Fruit fly (Drosophila melanogaster) whole organism, embryonic: ENCODE data around the gene wek.

Experiments used
- CG12219 ChIP-seq: fragments of 200-800 bp; sonication (Bioruptor generic); optimal IDR thresholded peaks from 3 replicates; lab custom pipeline; 2018; ENCODE audit warnings: missing biosample characterization, mild to moderate bottlenecking, missing genetic modification characterization
- CG3065 ChIP-seq: fragments of 200-800 bp; sonication (Bioruptor generic); optimal IDR thresholded peaks from 2 replicates; lab custom pipeline; 2016; ENCODE audit warnings: missing biosample characterization, missing genetic modification characterization
- CG7271 ChIP-seq: fragments of 200-800 bp; sonication (Bioruptor generic); optimal IDR thresholded peaks from 2 replicates; lab custom pipeline; 2018; ENCODE audit warnings: missing biosample characterization, mild to moderate bottlenecking, missing genetic modification characterization, moderate library complexity
- CG9727 ChIP-seq: fragments of 200-800 bp; sonication (Bioruptor generic); optimal IDR thresholded peaks from 3 replicates; lab custom pipeline; 2017; ENCODE audit warnings: missing biosample characterization, mild to moderate bottlenecking, missing genetic modification characterization
- Dad ChIP-seq: fragments of 200-800 bp; sonication (Bioruptor generic); optimal IDR thresholded peaks from 3 replicates; lab custom pipeline; 2016; ENCODE audit warnings: missing biosample characterization, missing genetic modification characterization
- ac ChIP-seq: fragments of 200-800 bp; sonication (Bioruptor generic); optimal IDR thresholded peaks from 3 replicates; lab custom pipeline; 2017; ENCODE audit warnings: missing biosample characterization, mild to moderate bottlenecking, missing genetic modification characterization
- mirr ChIP-seq: fragments of 200-800 bp; sonication (Bioruptor generic); optimal IDR thresholded peaks from 3 replicates; lab custom pipeline; 2018; ENCODE audit warnings: missing biosample characterization, mild to moderate bottlenecking, missing genetic modification characterization
- nerfin-2 ChIP-seq: fragments of 200-800 bp; sonication (Bioruptor generic); IDR thresholded peaks from 2 replicates; pipeline ENCODE4 v1.3.6; 2022; ENCODE audit warnings: missing biosample characterization, missing genetic modification characterization; ENCODE audit not compliant: partially characterized antibody
- pfk ChIP-seq: fragments of 200-800 bp; sonication (Bioruptor generic); optimal IDR thresholded peaks from 2 replicates; lab custom pipeline; 2018; ENCODE audit warnings: missing biosample characterization, mild to moderate bottlenecking, missing genetic modification characterization, moderate library complexity

DNA sequence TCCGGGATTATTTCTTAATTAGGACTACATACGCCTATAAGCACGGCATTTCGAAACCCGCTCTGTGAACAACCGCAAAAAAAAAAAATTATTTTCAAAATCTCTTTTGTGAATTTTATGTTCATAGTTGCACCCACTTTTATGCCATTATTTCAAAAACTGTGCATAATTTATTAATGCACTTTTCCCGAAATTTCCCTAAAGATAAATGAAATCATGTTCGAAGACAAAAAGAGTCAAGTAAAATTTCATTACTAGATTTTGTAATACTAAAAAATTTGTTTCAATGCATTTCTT is 16.9 kb downstream of the wek start:
- TF ChIP-seq CG7271 (tag; lab: Kevin White, UChicago), result no peak
- TF ChIP-seq mirr, result no peak
- TF ChIP-seq pfk, result no peak
- no peak for TF ChIP-seq Dad
- TF ChIP-seq CG3065 (GFP tag; lab: Kevin White, UChicago), result no peak
- no peak for TF ChIP-seq ac
- TF ChIP-seq nerfin-2 (GFP tag; lab: Robert Waterston, UW), result no peak
- no peak for TF ChIP-seq CG9727 (GFP tag; lab: Kevin White, UChicago)
- no peak for TF ChIP-seq CG12219 (GFP tag; lab: Kevin White, UChicago)
